Worm (Caenorhabditis elegans) whole organism, late embryonic: ENCODE data around the gene lev-8.

Experiments used
- T23F11.4 ChIP-seq: fragments of 200-800 bp; sonication (Bioruptor generic); optimal IDR thresholded peaks from 2 replicates; lab custom pipeline; 2018; ENCODE audit warnings: mild to moderate bottlenecking, missing genetic modification characterization, missing compliant biosample characterization
- Y22D7AL.16 ChIP-seq: sonication (generic microtip); optimal IDR thresholded peaks from 2 replicates; lab custom pipeline; 2016; ENCODE audit warnings: missing genetic modification characterization, missing compliant biosample characterization
- ceh-18 ChIP-seq: sonication (generic microtip); optimal IDR thresholded peaks from 2 replicates; lab custom pipeline; 2016; ENCODE audit warnings: missing genetic modification characterization, missing compliant biosample characterization
- ceh-19 ChIP-seq: fragments of 200-800 bp; sonication (Bioruptor generic); optimal IDR thresholded peaks from 2 replicates; lab custom pipeline; 2018; ENCODE audit warnings: mild to moderate bottlenecking, missing genetic modification characterization, missing compliant biosample characterization
- ceh-24 ChIP-seq: sonication (generic microtip); optimal IDR thresholded peaks from 2 replicates; lab custom pipeline; 2016; ENCODE audit warnings: mild to moderate bottlenecking, missing genetic modification characterization, missing compliant biosample characterization
- ceh-30 ChIP-seq: fragments of 150-350 bp; optimal IDR thresholded peaks from 2 replicates; lab custom pipeline; 2014; ENCODE audit warnings: missing biosample characterization, missing genetic modification characterization
- ceh-31 ChIP-seq: sonication (generic microtip); optimal IDR thresholded peaks from 2 replicates; lab custom pipeline; 2016; ENCODE audit warnings: missing genetic modification characterization, missing compliant biosample characterization
- ceh-45 ChIP-seq: fragments of 200-800 bp; sonication (Bioruptor generic); IDR thresholded peaks from 2 replicates; pipeline ENCODE4 v1.3.6; 2022; ENCODE audit warnings: missing genetic modification reagents, missing genetic modification characterization, missing compliant biosample characterization
- ceh-48 ChIP-seq: sonication (generic microtip); optimal IDR thresholded peaks from 2 replicates; lab custom pipeline; 2016; ENCODE audit warnings: missing genetic modification characterization, inconsistent platforms, missing compliant biosample characterization
- ceh-6 ChIP-seq: fragments of 200-800 bp; sonication (Bioruptor generic); optimal IDR thresholded peaks from 2 replicates; lab custom pipeline; 2018; ENCODE audit warnings: mild to moderate bottlenecking, missing genetic modification characterization, missing compliant biosample characterization
- ceh-9 ChIP-seq: sonication (generic microtip); optimal IDR thresholded peaks from 2 replicates; lab custom pipeline; 2016; ENCODE audit warnings: mild to moderate bottlenecking, missing genetic modification characterization, inconsistent platforms, missing compliant biosample characterization
- dve-1 ChIP-seq: sonication (generic microtip); optimal IDR thresholded peaks from 2 replicates; lab custom pipeline; 2017; ENCODE audit warnings: antibody characterized with exemption, mild to moderate bottlenecking, missing genetic modification characterization, missing compliant biosample characterization
- elt-2 ChIP-seq: sonication (generic microtip); optimal IDR thresholded peaks from 2 replicates; lab custom pipeline; 2016; ENCODE audit warnings: missing genetic modification reagents, missing genetic modification characterization, missing compliant biosample characterization
- elt-4 ChIP-seq: sonication (generic microtip); optimal IDR thresholded peaks from 2 replicates; lab custom pipeline; 2016; ENCODE audit warnings: missing genetic modification characterization, missing compliant biosample characterization
- fkh-10 ChIP-seq: fragments of 150-350 bp; optimal IDR thresholded peaks from 2 replicates; lab custom pipeline; 2014; ENCODE audit warnings: missing biosample characterization, missing genetic modification reagents, missing genetic modification characterization
- fkh-6 ChIP-seq: sonication (generic microtip); optimal IDR thresholded peaks from 2 replicates; lab custom pipeline; 2016; ENCODE audit warnings: missing genetic modification characterization, missing compliant biosample characterization
- gmeb-2 ChIP-seq: sonication (generic microtip); optimal IDR thresholded peaks from 2 replicates; lab custom pipeline; 2016; ENCODE audit warnings: missing genetic modification characterization, inconsistent platforms, missing compliant biosample characterization
- hlh-15 ChIP-seq: sonication (generic microtip); optimal IDR thresholded peaks from 2 replicates; lab custom pipeline; 2016; ENCODE audit warnings: missing genetic modification characterization, missing compliant biosample characterization
- hlh-6 ChIP-seq: sonication (generic microtip); optimal IDR thresholded peaks from 2 replicates; lab custom pipeline; 2016; ENCODE audit warnings: missing genotype, missing genetic modification characterization, missing compliant biosample characterization
- lim-6 ChIP-seq: sonication (generic microtip); optimal IDR thresholded peaks from 2 replicates; lab custom pipeline; 2016; ENCODE audit warnings: missing genetic modification characterization, missing compliant biosample characterization
- nhr-11 ChIP-seq: fragments of 150-350 bp; optimal IDR thresholded peaks from 2 replicates; lab custom pipeline; 2014; ENCODE audit warnings: missing biosample characterization, missing genetic modification characterization
- pat-9 ChIP-seq: fragments of 200-800 bp; sonication (Bioruptor generic); optimal IDR thresholded peaks from 2 replicates; lab custom pipeline; 2018; ENCODE audit warnings: mild to moderate bottlenecking, missing genetic modification characterization, moderate library complexity, missing compliant biosample characterization
- pqm-1 ChIP-seq: sonication (generic microtip); optimal IDR thresholded peaks from 2 replicates; lab custom pipeline; 2016; ENCODE audit warnings: missing genetic modification characterization, missing compliant biosample characterization
- ref-2 ChIP-seq: sonication (generic microtip); optimal IDR thresholded peaks from 2 replicates; lab custom pipeline; 2016; ENCODE audit warnings: missing genetic modification characterization, missing compliant biosample characterization
- sdc-2 ChIP-seq: sonication (generic microtip); optimal IDR thresholded peaks from 2 replicates; lab custom pipeline; 2016; ENCODE audit warnings: missing genotype, missing genetic modification characterization, missing compliant biosample characterization
- sox-2 ChIP-seq: fragments of 200-800 bp; sonication (Bioruptor generic); IDR thresholded peaks from 2 replicates; pipeline ENCODE4 v1.3.6; 2022; ENCODE audit warnings: missing genetic modification reagents, missing genetic modification characterization, missing compliant biosample characterization
- unc-42 ChIP-seq: sonication (generic microtip); optimal IDR thresholded peaks from 2 replicates; lab custom pipeline; 2016; ENCODE audit warnings: missing genotype, missing genetic modification characterization, missing compliant biosample characterization
- unc-55 ChIP-seq: sonication (generic microtip); optimal IDR thresholded peaks from 2 replicates; lab custom pipeline; 2017; ENCODE audit warnings: missing biosample characterization, missing genetic modification reagents, missing genetic modification characterization

Gene lev-8

ce11 chrX:11563663-11564062 lies 2.9 kb downstream of the lev-8 start, which contains the start of gene trpp-9 (continued):
- no peak for TF ChIP-seq elt-2 (tag; lab: Kevin White, UChicago)
- no peak for TF ChIP-seq ceh-30 (tag; lab: Kevin White, UChicago)
- TF ChIP-seq ceh-18 (tag; lab: Kevin White, UChicago), result peak; percentile 8
- no peak for TF ChIP-seq hlh-6 (tag; lab: Kevin White, UChicago)
- TF ChIP-seq ref-2 (tag; lab: Kevin White, UChicago), result no peak
- peak; percentile 47 for TF ChIP-seq ceh-31 (tag; lab: Kevin White, UChicago)
- no peak for TF ChIP-seq ceh-9 (tag; lab: Kevin White, UChicago)
- peak; percentile 3 for TF ChIP-seq sdc-2 (tag; lab: Kevin White, UChicago)
- no peak for TF ChIP-seq elt-4 (tag; lab: Kevin White, UChicago)
- TF ChIP-seq unc-55, result peak; percentile 27

ce11 chrX:11569744-11570359 lies 9.1 kb downstream of the lev-8 start:
- no peak for TF ChIP-seq ceh-48
- TF ChIP-seq unc-42 (tag; lab: Kevin White, UChicago), result peak; percentile 99
- TF ChIP-seq dve-1 (tag; lab: Kevin White, UChicago), result no peak
- peak; percentile 1 for TF ChIP-seq ceh-31 (tag; lab: Kevin White, UChicago)

- no peak for TF ChIP-seq fkh-6 (tag; lab: Kevin White, UChicago)
- TF ChIP-seq unc-42 (tag; lab: Kevin White, UChicago), result peak; percentile 21
- peak; percentile 9 for TF ChIP-seq ceh-19 (GFP tag; lab: Kevin White, UChicago)
Measured at ce11 chrX:11571714-11572113, 11.0 kb downstream of the lev-8 start.

- TF ChIP-seq ceh-24 (tag; lab: Kevin White, UChicago) (no peak), nhr-11 (tag; lab: Kevin White, UChicago) (no peak), dve-1 (tag; lab: Kevin White, UChicago) (no peak), ceh-6 (no peak), ceh-19 (GFP tag; lab: Kevin White, UChicago) (no peak)
Measured at ce11 chrX:11572205-11572604, 11.5 kb downstream of the lev-8 start, which contains the start of gene frm-3. Gene frm-3 (plus strand): TSS chrX:11572505.

- TF ChIP-seq elt-4 (tag; lab: Kevin White, UChicago), result no peak
- TF ChIP-seq, all 69 proteins: peak for 0
Measured at ce11 chrX:11574167-11574566, 13.5 kb downstream of the lev-8 start.

ce11 chrX:11576429-11577088 lies 15.8 kb downstream of the lev-8 start:
- TF ChIP-seq hlh-15 (tag; lab: Kevin White, UChicago), result no peak
- no peak for TF ChIP-seq elt-4 (tag; lab: Kevin White, UChicago)
- no peak for TF ChIP-seq lim-6 (tag; lab: Kevin White, UChicago)
- peak; percentile 9 for TF ChIP-seq pat-9 (tag; lab: Kevin White, UChicago)
- no peak for TF ChIP-seq pqm-1 (tag; lab: Kevin White, UChicago)
- TF ChIP-seq T23F11.4 (GFP tag; lab: Kevin White, UChicago), result no peak
- no peak for TF ChIP-seq sox-2 (GFP tag; lab: Robert Waterston, UW)
- no peak for TF ChIP-seq Y22D7AL.16 (tag; lab: Kevin White, UChicago)
- TF ChIP-seq gmeb-2 (tag; lab: Kevin White, UChicago), result no peak
- TF ChIP-seq ceh-45 (GFP tag; lab: Robert Waterston, UW), result no peak
- TF ChIP-seq fkh-10 (GFP tag; lab: Kevin White, UChicago), result no peak
- TF ChIP-seq unc-55, result peak; percentile 78
- TF ChIP-seq hlh-6 (tag; lab: Kevin White, UChicago), result no peak
